Fruit fly (Drosophila melanogaster): ENCODE results near the gene Hsp27.

The Hsp27 gene

dm6 chr3L:9357830-9358712, 25.8 kb upstream of the Hsp27 start (continued):
- TF ChIP-seq CG15479 (GFP tag; optimal IDR thresholded peaks at IDR 0.05) = peak; percentile 9
- no peak for TF ChIP-seq wek (GFP tag; optimal IDR thresholded peaks at IDR 0.05)
- no peak for TF ChIP-seq CG10654 (GFP tag; optimal IDR thresholded peaks at IDR 0.05)
- no peak for TF ChIP-seq CG14860 (GFP tag; IDR thresholded peaks at IDR 0.05; ENCODE audit: partially characterized antibody)
- peak; percentile 72; the same call in 2 of the 4 replicates for TF ChIP-seq chinmo (GFP tag; IDR thresholded peaks at IDR 0.05; ENCODE audit: partially characterized antibody)
- no peak for TF ChIP-seq Doc2 (GFP tag; IDR thresholded peaks at IDR 0.05)
- no peak for TF ChIP-seq CG1602 (GFP tag; optimal IDR thresholded peaks at IDR 0.05)
- TF ChIP-seq phol (tag; optimal IDR thresholded peaks at IDR 0.05) = no peak
- TF ChIP-seq CG11456 (GFP tag; IDR thresholded peaks at IDR 0.05) = no peak
- peak; percentile 23 for TF ChIP-seq lbe (GFP tag; optimal IDR thresholded peaks at IDR 0.05)
- no peak for TF ChIP-seq CG14050 (GFP tag; IDR thresholded peaks at IDR 0.05)
- TF ChIP-seq Usf (GFP tag; optimal IDR thresholded peaks at IDR 0.05) = no peak
- TF ChIP-seq CG8478 (optimal IDR thresholded peaks at IDR 0.05) = no peak
- no peak for TF ChIP-seq CG10565 (GFP tag; optimal IDR thresholded peaks at IDR 0.05)
- TF ChIP-seq salm (tag; optimal IDR thresholded peaks at IDR 0.05) = no peak
- TF ChIP-seq fd96Cb (tag; optimal IDR thresholded peaks at IDR 0.05) = no peak
- TF ChIP-seq CG6683 (GFP tag; optimal IDR thresholded peaks at IDR 0.05) = no peak
- TF ChIP-seq fd102C (GFP tag; optimal IDR thresholded peaks at IDR 0.05) = no peak
- TF ChIP-seq luna (GFP tag; optimal IDR thresholded peaks at IDR 0.05) = no peak
- TF ChIP-seq CG9876 (GFP tag; optimal IDR thresholded peaks at IDR 0.05) = no peak
- peak; percentile 15 for TF ChIP-seq HmgZ (tag; optimal IDR thresholded peaks at IDR 0.05)
- TF ChIP-seq CG2129 (GFP tag; IDR thresholded peaks at IDR 0.05; ENCODE audit: partially characterized antibody) = no peak
- TF ChIP-seq CG13775 (GFP tag; optimal IDR thresholded peaks at IDR 0.05) = no peak
- TF ChIP-seq CG17802 (tag; optimal IDR thresholded peaks at IDR 0.05) = no peak
- TF ChIP-seq lola (GFP tag; optimal IDR thresholded peaks at IDR 0.05) = no peak
- no peak for TF ChIP-seq ham (GFP tag; IDR thresholded peaks at IDR 0.05)
- no peak for TF ChIP-seq Sox102F (GFP tag; optimal IDR thresholded peaks at IDR 0.05)
- TF ChIP-seq stc (GFP tag; IDR thresholded peaks at IDR 0.05) = 0 out of 2 replicates have a peak, but pooled peaks have one; percentile 19
- peak; percentile 25 for TF ChIP-seq twi (tag; optimal IDR thresholded peaks at IDR 0.05)
- TF ChIP-seq pita (GFP tag; optimal IDR thresholded peaks at IDR 0.05) = no peak
- no peak for TF ChIP-seq Dbx (GFP tag; IDR thresholded peaks at IDR 0.05)
- no peak for TF ChIP-seq odd (GFP tag; optimal IDR thresholded peaks at IDR 0.05)
- TF ChIP-seq vnd (GFP tag; IDR thresholded peaks at IDR 0.05; ENCODE audit: partially characterized antibody) = no peak
- no peak for TF ChIP-seq B-H1 (GFP tag; IDR thresholded peaks at IDR 0.05)
- no peak for TF ChIP-seq CG15696 (tag; optimal IDR thresholded peaks at IDR 0.05)
- TF ChIP-seq fru (optimal IDR thresholded peaks at IDR 0.05) = no peak
- TF ChIP-seq tin (GFP tag; optimal IDR thresholded peaks at IDR 0.05) = no peak
- TF ChIP-seq chn (GFP tag; optimal IDR thresholded peaks at IDR 0.05) = no peak
- TF ChIP-seq gro (GFP tag; optimal IDR thresholded peaks at IDR 0.05) = no peak
- no peak for TF ChIP-seq Max (GFP tag; optimal IDR thresholded peaks at IDR 0.05)
- TF ChIP-seq Ets97D (GFP tag; optimal IDR thresholded peaks at IDR 0.05) = no peak
- TF ChIP-seq H2.0 (GFP tag; IDR thresholded peaks at IDR 0.05) = no peak
- TF ChIP-seq eyg (GFP tag; optimal IDR thresholded peaks at IDR 0.05) = no peak
- TF ChIP-seq wor (GFP tag; IDR thresholded peaks at IDR 0.05) = no peak
- TF ChIP-seq Fer2 (tag; optimal IDR thresholded peaks at IDR 0.05) = no peak
- TF ChIP-seq CG10959 (GFP tag; IDR thresholded peaks at IDR 0.05) = no peak
- TF ChIP-seq Aef1 (GFP tag; IDR thresholded peaks at IDR 0.05) = peak; percentile 9; the same call in 1 of the 3 replicates
- TF ChIP-seq CG3407 (GFP tag; optimal IDR thresholded peaks at IDR 0.05) = no peak
- no peak for TF ChIP-seq onecut (GFP tag; IDR thresholded peaks at IDR 0.05)
- TF ChIP-seq cwo (GFP tag; optimal IDR thresholded peaks at IDR 0.05) = peak; percentile 21
